Worm (Caenorhabditis elegans) whole organism, mixed stage, embryonic: Measurements from ENCODE around the gene exc-13.

ENCODE experiments used
- blmp-1 ChIP-seq: fragments of 150-350 bp; optimal IDR thresholded peaks from 2 replicates; lab custom pipeline; 2014; ENCODE audit warnings: missing biosample characterization, missing genetic modification characterization
- elt-1 ChIP-seq: sonication (generic microtip); optimal IDR thresholded peaks from 2 replicates; lab custom pipeline; 2017; ENCODE audit warnings: missing genetic modification characterization, mild to moderate bottlenecking, missing compliant biosample characterization, antibody characterized with exemption, moderate library complexity, borderline replicate concordance; ENCODE audit not compliant: insufficient read depth
- lin-13 ChIP-seq: fragments of 150-350 bp; optimal IDR thresholded peaks from 2 replicates; lab custom pipeline; 2014; ENCODE audit warnings: missing biosample characterization, missing genetic modification characterization
- lsy-2 ChIP-seq: fragments of 150-350 bp; optimal IDR thresholded peaks from 2 replicates; lab custom pipeline; 2014; ENCODE audit warnings: missing biosample characterization, missing genetic modification characterization
- nhr-12 ChIP-seq: fragments of 150-350 bp; optimal IDR thresholded peaks from 2 replicates; lab custom pipeline; 2014; ENCODE audit warnings: missing biosample characterization, missing genetic modification characterization
- nhr-28 ChIP-seq: fragments of 150-350 bp; optimal IDR thresholded peaks from 2 replicates; lab custom pipeline; 2014; ENCODE audit warnings: missing biosample characterization, missing genetic modification characterization
- unc-120 ChIP-seq: sonication (generic microtip); optimal IDR thresholded peaks from 2 replicates; lab custom pipeline; 2017; ENCODE audit warnings: missing genetic modification characterization, missing compliant biosample characterization; ENCODE audit not compliant: poor library complexity, severe bottlenecking
- unc-39 ChIP-seq: fragments of 150-350 bp; optimal IDR thresholded peaks from 2 replicates; lab custom pipeline; 2014; ENCODE audit warnings: missing biosample characterization, missing genetic modification characterization
- unc-62 ChIP-seq: fragments of 150-350 bp; optimal IDR thresholded peaks from 2 replicates; lab custom pipeline; 2014; ENCODE audit warnings: missing biosample characterization, missing genetic modification reagents, missing genetic modification characterization

DNA sequence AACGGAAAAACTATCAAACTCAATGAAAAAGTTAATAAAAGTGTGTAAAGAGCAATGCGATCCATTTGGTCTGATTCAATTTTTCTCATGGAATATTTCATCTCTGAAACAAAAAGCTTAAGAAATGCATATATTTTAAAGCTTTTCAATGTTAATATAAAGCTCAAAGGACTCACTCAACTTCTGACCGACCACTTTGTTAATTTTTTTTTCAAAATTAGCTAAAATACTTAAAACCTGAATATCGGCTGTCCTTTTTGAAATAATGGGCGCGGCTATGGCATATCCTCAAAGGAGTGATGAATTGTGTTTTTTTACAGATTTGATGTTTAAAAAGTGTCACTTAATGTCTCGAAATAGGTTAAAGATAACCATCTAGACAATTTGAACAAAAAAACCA, 24.7 kb downstream of the exc-13 start, which contains the start of gene C02H6.1:
- TF ChIP-seq lsy-2 (tag; lab: Kevin White, UChicago) (no peak), unc-120 (tag; lab: Kevin White, UChicago) (no peak), lin-13 (tag; lab: Kevin White, UChicago) (no peak), unc-62 (GFP tag; lab: Kevin White, UChicago) (no peak), nhr-12 (no peak), nhr-28 (no peak), elt-1 (tag; lab: Kevin White, UChicago) (no peak), blmp-1 (tag; lab: Kevin White, UChicago) (no peak), unc-39 (tag; lab: Kevin White, UChicago) (no peak)
